Fruit fly (Drosophila melanogaster) whole organism, embryonic: ENCODE results near the gene CG31211.

ENCODE experiments used
- Atf6 ChIP-seq: fragments of 200-800 bp; sonication (Bioruptor generic); IDR thresholded peaks from 2 replicates; pipeline ENCODE4 v1.3.6; 2022; ENCODE audit warnings: missing biosample characterization, missing genetic modification characterization
- C15 ChIP-seq: fragments of 200-800 bp; sonication (Bioruptor generic); IDR thresholded peaks from 3 replicates; pipeline ENCODE4 v1.3.6; 2022; ENCODE audit warnings: missing biosample characterization, missing genetic modification characterization
- CG10431 ChIP-seq: fragments of 200-800 bp; sonication (Bioruptor generic); optimal IDR thresholded peaks from 3 replicates; lab custom pipeline; 2018; ENCODE audit warnings: missing biosample characterization, mild to moderate bottlenecking, missing genetic modification characterization
- CG13123 ChIP-seq: fragments of 200-800 bp; sonication (Bioruptor generic); optimal IDR thresholded peaks from 2 replicates; lab custom pipeline; 2016; ENCODE audit warnings: missing biosample characterization, missing genetic modification characterization
- CG14014 ChIP-seq: fragments of 200-800 bp; sonication (Bioruptor generic); IDR thresholded peaks from 2 replicates; pipeline ENCODE4 v1.3.6; 2022; ENCODE audit warnings: missing biosample characterization, missing genetic modification characterization
- CG15514 ChIP-seq: fragments of 200-800 bp; sonication (Bioruptor generic); optimal IDR thresholded peaks from 3 replicates; lab custom pipeline; 2017; ENCODE audit warnings: missing biosample characterization, missing genetic modification characterization, mild to moderate bottlenecking, moderate library complexity, missing genetic modification reagents
- CG15601 ChIP-seq: fragments of 200-800 bp; sonication (Bioruptor generic); optimal IDR thresholded peaks from 3 replicates; lab custom pipeline; 2019; ENCODE audit warnings: missing biosample characterization, mild to moderate bottlenecking, missing genetic modification characterization, moderate library complexity
- CG16813 ChIP-seq: fragments of 200-800 bp; sonication (Bioruptor generic); IDR thresholded peaks from 3 replicates; pipeline ENCODE4 v1.3.6; 2022; ENCODE audit warnings: missing biosample characterization, missing genetic modification characterization; ENCODE audit not compliant: partially characterized antibody
- CG17829 ChIP-seq: fragments of 200-800 bp; optimal IDR thresholded peaks from 2 replicates; lab custom pipeline; 2019; ENCODE audit warnings: missing biosample characterization, mild to moderate bottlenecking, missing genetic modification characterization, moderate library complexity
- CG2889 ChIP-seq: fragments of 200-800 bp; sonication (Bioruptor generic); IDR thresholded peaks from 3 replicates; pipeline ENCODE4 v1.3.6; 2022; ENCODE audit warnings: missing biosample characterization, missing genetic modification characterization
- CG3163 ChIP-seq: fragments of 200-800 bp; sonication (Bioruptor generic); optimal IDR thresholded peaks from 3 replicates; lab custom pipeline; 2016; ENCODE audit warnings: missing biosample characterization, missing genetic modification characterization
- CG32532 ChIP-seq: fragments of 200-800 bp; sonication (Bioruptor generic); IDR thresholded peaks from 2 replicates; pipeline ENCODE4 v1.3.6; 2022; ENCODE audit warnings: missing biosample characterization, missing genetic modification characterization
- CG33557 ChIP-seq: fragments of 200-800 bp; sonication (Bioruptor generic); optimal IDR thresholded peaks from 2 replicates; lab custom pipeline; 2019; ENCODE audit warnings: missing biosample characterization, mild to moderate bottlenecking, missing genetic modification characterization, moderate library complexity
- CG34422 ChIP-seq: fragments of 200-800 bp; sonication (Bioruptor generic); IDR thresholded peaks from 3 replicates; pipeline ENCODE4 v1.3.6; 2022; ENCODE audit warnings: missing biosample characterization, missing genetic modification characterization
- CG3847 ChIP-seq: fragments of 200-800 bp; sonication (Bioruptor generic); IDR thresholded peaks from 2 replicates; pipeline ENCODE4 v1.3.6; 2022; ENCODE audit warnings: missing biosample characterization, missing genetic modification characterization
- CG3995 ChIP-seq: fragments of 200-800 bp; sonication (Bioruptor generic); optimal IDR thresholded peaks from 3 replicates; lab custom pipeline; 2016; ENCODE audit warnings: missing biosample characterization, missing genetic modification characterization
- CG4854 ChIP-seq: fragments of 200-800 bp; sonication (Bioruptor generic); optimal IDR thresholded peaks from 2 replicates; lab custom pipeline; 2016; ENCODE audit warnings: missing biosample characterization, missing genetic modification characterization, inconsistent platforms
- CG5245 ChIP-seq: fragments of 200-800 bp; sonication (Bioruptor generic); optimal IDR thresholded peaks from 3 replicates; lab custom pipeline; 2016; ENCODE audit warnings: missing biosample characterization, missing genetic modification characterization
- CG6175 ChIP-seq: fragments of 200-800 bp; sonication (Bioruptor generic); IDR thresholded peaks from 3 replicates; pipeline ENCODE4 v1.3.6; 2022; ENCODE audit warnings: missing biosample characterization, missing genetic modification characterization
- CG6813 ChIP-seq: fragments of 200-800 bp; sonication (Bioruptor generic); optimal IDR thresholded peaks from 2 replicates; lab custom pipeline; 2017; ENCODE audit warnings: missing biosample characterization, missing genetic modification characterization, mild to moderate bottlenecking, moderate library complexity, missing genetic modification reagents
- CG7963 ChIP-seq: fragments of 200-800 bp; sonication (Bioruptor generic); IDR thresholded peaks from 3 replicates; pipeline ENCODE4 v1.3.6; 2022; ENCODE audit warnings: missing biosample characterization, missing genetic modification characterization; ENCODE audit not compliant: partially characterized antibody
- Camta ChIP-seq: fragments of 200-800 bp; sonication (Bioruptor generic); optimal IDR thresholded peaks from 2 replicates; lab custom pipeline; 2016; ENCODE audit warnings: missing biosample characterization, missing genetic modification characterization
- Deaf1 ChIP-seq: fragments of 200-800 bp; optimal IDR thresholded peaks from 3 replicates; lab custom pipeline; 2019; ENCODE audit warnings: missing biosample characterization, mild to moderate bottlenecking, missing genetic modification characterization, moderate library complexity
- Hr51 ChIP-seq, 2 experiments: fragments of 200-800 bp; sonication (Bioruptor generic); optimal IDR thresholded peaks; 2 replicates in 1 of 2; 3 replicates in 1 of 2; lab custom pipeline; 2016 to 2018; ENCODE audit warnings: missing biosample characterization in 2 of 2, missing genetic modification characterization in 2 of 2, mild to moderate bottlenecking in 1 of 2, moderate library complexity in 1 of 2
- Mad ChIP-seq: fragments of 200-800 bp; sonication (Bioruptor generic); optimal IDR thresholded peaks from 2 replicates; lab custom pipeline; 2016; ENCODE audit warnings: missing biosample characterization, missing genetic modification characterization
- Optix ChIP-seq: fragments of 200-800 bp; sonication (Bioruptor generic); IDR thresholded peaks from 3 replicates; pipeline ENCODE4 v1.3.6; 2022; ENCODE audit warnings: missing biosample characterization, missing genetic modification characterization
- Vsx1 ChIP-seq: fragments of 200-800 bp; sonication (Bioruptor generic); optimal IDR thresholded peaks from 2 replicates; lab custom pipeline; 2017; ENCODE audit warnings: missing biosample characterization, mild to moderate bottlenecking, missing genetic modification characterization, missing genetic modification reagents
- bcd ChIP-seq: fragments of 200-800 bp; sonication (Bioruptor generic); optimal IDR thresholded peaks from 2 replicates; lab custom pipeline; 2017; ENCODE audit warnings: missing biosample characterization, mild to moderate bottlenecking, missing genetic modification characterization
- bigmax ChIP-seq: fragments of 200-800 bp; sonication (Bioruptor generic); optimal IDR thresholded peaks from 2 replicates; lab custom pipeline; 2018; ENCODE audit warnings: missing biosample characterization, mild to moderate bottlenecking, missing genetic modification characterization
- br ChIP-seq: fragments of >200 bp; optimal IDR thresholded peaks from 2 replicates; lab custom pipeline; 2017
- bsh ChIP-seq, 2 experiments: fragments of 200-800 bp; sonication (Bioruptor generic); optimal IDR thresholded peaks; 2 replicates each; lab custom pipeline; 2017 to 2018; ENCODE audit warnings: mild to moderate bottlenecking in 2 of 2, missing biosample characterization in 2 of 2, missing genetic modification characterization in 2 of 2, moderate library complexity in 1 of 2
- crol ChIP-seq: fragments of 200-800 bp; sonication (Bioruptor generic); IDR thresholded peaks from 2 replicates; pipeline ENCODE4 v1.3.6; 2022; ENCODE audit warnings: missing biosample characterization, missing genetic modification characterization
- dm ChIP-seq: fragments of 200-800 bp; sonication (Bioruptor generic); optimal IDR thresholded peaks from 3 replicates; lab custom pipeline; 2016; ENCODE audit warnings: missing biosample characterization, missing genetic modification characterization
- grn ChIP-seq: fragments of 200-800 bp; sonication (Bioruptor generic); optimal IDR thresholded peaks from 3 replicates; lab custom pipeline; 2017; ENCODE audit warnings: missing biosample characterization, missing genetic modification characterization
- ind ChIP-seq: fragments of 200-800 bp; sonication (Bioruptor generic); optimal IDR thresholded peaks from 3 replicates; lab custom pipeline; 2016; ENCODE audit warnings: missing biosample characterization, missing genetic modification characterization
- nom ChIP-seq: fragments of 200-800 bp; sonication (Bioruptor generic); optimal IDR thresholded peaks from 2 replicates; lab custom pipeline; 2017; ENCODE audit warnings: missing biosample characterization, missing genetic modification characterization, mild to moderate bottlenecking, moderate library complexity, missing genetic modification reagents
- onecut ChIP-seq: fragments of 200-800 bp; sonication (Bioruptor generic); IDR thresholded peaks from 2 replicates; pipeline ENCODE4 v1.3.6; 2022; ENCODE audit warnings: missing biosample characterization, missing genetic modification characterization
- otp ChIP-seq: fragments of 200-800 bp; sonication (Bioruptor generic); IDR thresholded peaks from 3 replicates; pipeline ENCODE4, ENCODE4 v1.3.6; 2022; ENCODE audit warnings: missing biosample characterization, missing genetic modification characterization
- prd ChIP-seq, 3 experiments: fragments of >200 bp in 2 of 3; fragments of 200-800 bp in 1 of 3; sonication (Bioruptor generic) in 1 of 3; optimal IDR thresholded peaks in 2 of 3; IDR thresholded peaks in 1 of 3; 2 replicates in 2 of 3; 3 replicates in 1 of 3; pipeline versions ENCODE4 v1.3.6 to Lab custom; 2017 to 2022; ENCODE audit warnings: missing biosample characterization in 1 of 3, missing genetic modification characterization in 1 of 3
- psq ChIP-seq: fragments of 200-800 bp; sonication (Bioruptor generic); optimal IDR thresholded peaks from 2 replicates; lab custom pipeline; 2017; ENCODE audit warnings: missing biosample characterization, missing genetic modification characterization
- sc ChIP-seq, 3 experiments: fragments of >200 bp in 2 of 3; fragments of 200-800 bp in 1 of 3; sonication (Bioruptor generic) in 1 of 3; optimal IDR thresholded peaks; 2 replicates in 2 of 3; 3 replicates in 1 of 3; lab custom pipeline; 2017; ENCODE audit warnings: mild to moderate bottlenecking in 1 of 3, missing biosample characterization in 1 of 3, missing genetic modification characterization in 1 of 3, missing genetic modification reagents in 1 of 3
- sima ChIP-seq: fragments of 200-800 bp; sonication (Bioruptor generic); optimal IDR thresholded peaks from 2 replicates; lab custom pipeline; 2016; ENCODE audit warnings: missing biosample characterization, missing genetic modification characterization
- sr ChIP-seq: fragments of 200-800 bp; sonication (Bioruptor generic); IDR thresholded peaks from 3 replicates; pipeline ENCODE4 v1.3.6; 2022; ENCODE audit warnings: missing biosample characterization, missing genetic modification characterization
- stwl ChIP-seq: fragments of 200-800 bp; sonication (Bioruptor generic); optimal IDR thresholded peaks from 3 replicates; lab custom pipeline; 2018; ENCODE audit warnings: missing biosample characterization, mild to moderate bottlenecking, missing genetic modification characterization, moderate library complexity
- tin ChIP-seq: fragments of 200-800 bp; sonication (Bioruptor generic); optimal IDR thresholded peaks from 3 replicates; lab custom pipeline; 2016; ENCODE audit warnings: missing biosample characterization, missing genetic modification characterization
- vvl ChIP-seq: fragments of 200-800 bp; sonication (Bioruptor generic); IDR thresholded peaks from 2 replicates; pipeline ENCODE4 v1.3.6; 2022; ENCODE audit warnings: missing biosample characterization, missing genetic modification characterization
- wdn ChIP-seq: fragments of 200-800 bp; sonication (Bioruptor generic); IDR thresholded peaks from 2 replicates; pipeline ENCODE4 v1.3.6; 2022; ENCODE audit warnings: missing biosample characterization, missing genetic modification characterization
- zen2 ChIP-seq: fragments of 200-800 bp; sonication (Bioruptor generic); IDR thresholded peaks from 3 replicates; pipeline ENCODE4 v1.3.6; 2022; ENCODE audit warnings: missing biosample characterization, missing genetic modification characterization; ENCODE audit not compliant: partially characterized antibody

The CG31211 gene

dm6 chr3R:11967262-11968029 is 18.0 kb downstream of the CG31211 start, which contains the start of the genes CG12213 and GC1 (continued):
- TF ChIP-seq Vsx1 (GFP tag; lab: Kevin White, UChicago) (peak; percentile 93), Camta (GFP tag; lab: Kevin White, UChicago) (no peak), bigmax (GFP tag; lab: Kevin White, UChicago) (no peak), CG34422 (GFP tag; lab: Robert Waterston, UW) (0 out of 3 replicates have a peak, but pooled peaks have one; percentile 12), otp (GFP tag; lab: Robert Waterston, UW) (no peak; the same call in 2 of the 3 replicates), CG14014 (GFP tag; lab: Robert Waterston, UW) (no peak), Deaf1 (tag; lab: Kevin White, UChicago) (peak; percentile 9), sima (no peak), CG15514 (GFP tag; lab: Kevin White, UChicago) (peak; percentile 69), ind (GFP tag; lab: Kevin White, UChicago) (no peak), br (lab: Kevin White, UChicago) (no peak), CG33557 (no peak), CG7963 (GFP tag; lab: Robert Waterston, UW) (peak; percentile 91), zen2 (peak; percentile 95), dm (GFP tag; lab: Kevin White, UChicago) (no peak), CG32532 (no peak), vvl (GFP tag; lab: Robert Waterston, UW) (peak; percentile 10; the same call in 1 of the 2 replicates), prd (optimal IDR thresholded peaks at IDR 0.05; lab: Kevin White, UChicago) (no peak), prd (GFP tag; IDR thresholded peaks at IDR 0.05; lab: Robert Waterston, UW) (no peak), nom (GFP tag; lab: Kevin White, UChicago) (no peak), CG10431 (GFP tag; lab: Kevin White, UChicago) (no peak), sr (no peak), C15 (no peak), CG5245 (GFP tag; lab: Kevin White, UChicago) (no peak), CG16813 (GFP tag; lab: Robert Waterston, UW) (peak; percentile 99), bsh (GFP tag; optimal IDR thresholded peaks at IDR 0.05; lab: Kevin White, UChicago) (no peak), psq (GFP tag; lab: Kevin White, UChicago) (no peak), CG6175 (GFP tag; lab: Robert Waterston, UW) (no peak), CG3995 (peak; percentile 90), CG6813 (GFP tag; lab: Kevin White, UChicago) (no peak), Optix (GFP tag; lab: Robert Waterston, UW) (no peak), sc (optimal IDR thresholded peaks at IDR 0.05; lab: Kevin White, UChicago) (no peak), sc (GFP tag; optimal IDR thresholded peaks at IDR 0.05; lab: Kevin White, UChicago) (no peak), bcd (GFP tag; lab: Kevin White, UChicago) (no peak), CG3163 (GFP tag; lab: Kevin White, UChicago) (no peak), stwl (tag; lab: Kevin White, UChicago) (peak; percentile 79)

dm6 chr3R:11968030-11968753 is 18.7 kb downstream of the CG31211 start:
- TF ChIP-seq onecut (GFP tag; lab: Robert Waterston, UW), result peak; percentile 86
- TF ChIP-seq CG13123 (GFP tag; lab: Kevin White, UChicago), result no peak
- no peak for TF ChIP-seq CG15601 (tag; lab: Kevin White, UChicago)
- TF ChIP-seq grn (GFP tag; lab: Kevin White, UChicago), result peak; percentile 66
- 0 out of 2 replicates have a peak, but pooled peaks have one; percentile 1 for TF ChIP-seq crol
- no peak for TF ChIP-seq CG2889 (GFP tag; lab: Robert Waterston, UW)
- TF ChIP-seq Mad (GFP tag; lab: Kevin White, UChicago), result no peak
- no peak for TF ChIP-seq tin (GFP tag; lab: Kevin White, UChicago)
- no peak for TF ChIP-seq CG3847 (GFP tag; lab: Robert Waterston, UW)
- TF ChIP-seq CG17829 (tag; lab: Kevin White, UChicago), result no peak
- TF ChIP-seq CG4854 (GFP tag; lab: Kevin White, UChicago), result no peak
- TF ChIP-seq Hr51 (GFP tag; optimal IDR thresholded peaks at IDR 0.05; lab: Kevin White, UChicago), result no peak
- TF ChIP-seq wdn (GFP tag; lab: Robert Waterston, UW), result no peak
- no peak for TF ChIP-seq CG32532
- TF ChIP-seq Atf6 (GFP tag; lab: Robert Waterston, UW), result peak; percentile 43; the same call in 1 of the 2 replicates
